Worm (Caenorhabditis elegans) whole organism, L2 larva: ENCODE measurements around the gene W07G4.1.

Experiments used
- C34F6.9 ChIP-seq: fragments of 150-350 bp; optimal IDR thresholded peaks from 2 replicates; lab custom pipeline; 2014; ENCODE audit warnings: missing biosample characterization, missing genetic modification characterization
- F13H6.1 ChIP-seq: sonication (generic microtip); optimal IDR thresholded peaks from 2 replicates; lab custom pipeline; 2016; ENCODE audit warnings: missing genetic modification characterization, missing compliant biosample characterization
- R02D3.7 ChIP-seq: fragments of 150-350 bp; optimal IDR thresholded peaks from 2 replicates; lab custom pipeline; 2014; ENCODE audit warnings: missing biosample characterization, missing genetic modification characterization
- ZK546.5 ChIP-seq: sonication (generic microtip); optimal IDR thresholded peaks from 2 replicates; lab custom pipeline; 2017; ENCODE audit warnings: missing biosample characterization, missing genetic modification characterization
- alr-1 ChIP-seq: fragments of 150-350 bp; optimal IDR thresholded peaks from 2 replicates; lab custom pipeline; 2014; ENCODE audit warnings: missing biosample characterization, missing genetic modification characterization
- aly-2 ChIP-seq: fragments of 150-350 bp; optimal IDR thresholded peaks from 2 replicates; lab custom pipeline; 2014; ENCODE audit warnings: missing biosample characterization, missing genetic modification characterization
- ama-1 ChIP-seq: fragments of 150-350 bp; optimal IDR thresholded peaks from 2 replicates; lab custom pipeline; 2018; ENCODE audit warnings: inconsistent platforms
- blmp-1 ChIP-seq: sonication (generic microtip); optimal IDR thresholded peaks from 2 replicates; lab custom pipeline; 2017; ENCODE audit warnings: missing genetic modification characterization, mild to moderate bottlenecking, missing compliant biosample characterization, antibody characterized with exemption, moderate library complexity; ENCODE audit not compliant: insufficient read depth
- ceh-16 ChIP-seq: fragments of 150-350 bp; optimal IDR thresholded peaks from 2 replicates; lab custom pipeline; 2014; ENCODE audit warnings: missing biosample characterization, missing genetic modification characterization
- crh-2 ChIP-seq: sonication (generic microtip); optimal IDR thresholded peaks from 2 replicates; lab custom pipeline; 2017; ENCODE audit warnings: missing biosample characterization, missing genetic modification characterization
- dmd-4 ChIP-seq: sonication (generic microtip); optimal IDR thresholded peaks from 2 replicates; lab custom pipeline; 2017; ENCODE audit warnings: missing biosample characterization, missing genetic modification characterization
- egl-27 ChIP-seq: sonication (generic microtip); optimal IDR thresholded peaks from 3 replicates; lab custom pipeline; 2017; ENCODE audit warnings: missing biosample characterization, missing genetic modification reagents, missing genetic modification characterization
- elt-1 ChIP-seq: fragments of 150-350 bp; optimal IDR thresholded peaks from 2 replicates; lab custom pipeline; 2014; ENCODE audit warnings: missing biosample characterization, missing genetic modification characterization
- elt-3 ChIP-seq: sonication (generic microtip); optimal IDR thresholded peaks from 2 replicates; lab custom pipeline; 2017; ENCODE audit warnings: missing biosample characterization, missing genetic modification characterization
- fos-1 ChIP-seq: fragments of 150-350 bp; optimal IDR thresholded peaks from 2 replicates; lab custom pipeline; 2014; ENCODE audit warnings: missing biosample characterization, missing genetic modification characterization
- gmeb-1 ChIP-seq: fragments of 150-350 bp; optimal IDR thresholded peaks from 2 replicates; lab custom pipeline; 2014; ENCODE audit warnings: missing biosample characterization, missing genetic modification characterization
- lin-11 ChIP-seq: fragments of 150-350 bp; sonication (generic microtip); optimal IDR thresholded peaks from 2 replicates; lab custom pipeline; 2014; ENCODE audit warnings: missing biosample characterization, missing genetic modification characterization, inconsistent platforms, mixed read lengths
- lin-13 ChIP-seq: fragments of 150-350 bp; optimal IDR thresholded peaks from 2 replicates; lab custom pipeline; 2014; ENCODE audit warnings: missing biosample characterization, missing genetic modification reagents, missing genetic modification characterization
- lin-39 ChIP-seq: fragments of 150-350 bp; optimal IDR thresholded peaks from 2 replicates; lab custom pipeline; 2014; ENCODE audit warnings: missing biosample characterization, missing genetic modification reagents, missing genetic modification characterization
- lsy-2 ChIP-seq, 2 experiments: fragments of 150-350 bp in 1 of 2; sonication (generic microtip) in 1 of 2; optimal IDR thresholded peaks; 2 replicates each; lab custom pipeline; 2014 to 2017; ENCODE audit warnings: missing biosample characterization in 2 of 2, missing genetic modification characterization in 2 of 2
- mab-5 ChIP-seq: fragments of 150-350 bp; optimal IDR thresholded peaks from 2 replicates; lab custom pipeline; 2014; ENCODE audit warnings: missing biosample characterization, missing genetic modification characterization
- mdl-1 ChIP-seq, 2 experiments: fragments of 150-350 bp in 1 of 2; sonication (generic microtip) in 1 of 2; optimal IDR thresholded peaks; 2 replicates each; lab custom pipeline; 2017; ENCODE audit warnings: missing biosample characterization in 2 of 2, missing genetic modification characterization in 2 of 2
- nhr-10 ChIP-seq: sonication (generic microtip); optimal IDR thresholded peaks from 2 replicates; lab custom pipeline; 2017; ENCODE audit warnings: missing biosample characterization, missing genetic modification characterization
- nhr-11 ChIP-seq: fragments of 150-350 bp; optimal IDR thresholded peaks from 2 replicates; lab custom pipeline; 2014; ENCODE audit warnings: missing biosample characterization, missing genetic modification characterization
- nhr-12 ChIP-seq: fragments of 150-350 bp; optimal IDR thresholded peaks from 2 replicates; lab custom pipeline; 2014; ENCODE audit warnings: missing biosample characterization, missing genetic modification characterization
- nhr-129 ChIP-seq: fragments of 150-350 bp; optimal IDR thresholded peaks from 2 replicates; lab custom pipeline; 2014; ENCODE audit warnings: missing biosample characterization, missing genetic modification characterization
- nhr-21 ChIP-seq: fragments of 150-350 bp; optimal IDR thresholded peaks from 2 replicates; lab custom pipeline; 2014; ENCODE audit warnings: missing biosample characterization, missing genetic modification characterization
- nhr-23 ChIP-seq: fragments of 150-350 bp; optimal IDR thresholded peaks from 2 replicates; lab custom pipeline; 2014; ENCODE audit warnings: missing biosample characterization, missing genetic modification reagents, missing genetic modification characterization
- nhr-237 ChIP-seq: fragments of 150-350 bp; optimal IDR thresholded peaks from 2 replicates; lab custom pipeline; 2014; ENCODE audit warnings: missing biosample characterization, missing genetic modification characterization
- nhr-25 ChIP-seq: fragments of 150-350 bp; sonication (generic microtip); optimal IDR thresholded peaks from 3 replicates; lab custom pipeline; 2014; ENCODE audit warnings: missing biosample characterization, missing genetic modification characterization
- nhr-6 ChIP-seq: fragments of 150-350 bp; optimal IDR thresholded peaks from 2 replicates; lab custom pipeline; 2014; ENCODE audit warnings: missing biosample characterization, missing genetic modification characterization
- nhr-77 ChIP-seq: fragments of 150-350 bp; optimal IDR thresholded peaks from 2 replicates; lab custom pipeline; 2014; ENCODE audit warnings: missing biosample characterization, missing genetic modification characterization
- peb-1 ChIP-seq: fragments of 150-350 bp; optimal IDR thresholded peaks from 2 replicates; lab custom pipeline; 2014; ENCODE audit warnings: missing biosample characterization, missing genetic modification characterization
- sem-4 ChIP-seq: fragments of 150-350 bp; optimal IDR thresholded peaks from 2 replicates; lab custom pipeline; 2014; ENCODE audit warnings: missing biosample characterization, missing genetic modification reagents, missing genetic modification characterization
- sma-3 ChIP-seq: sonication (generic microtip); optimal IDR thresholded peaks from 2 replicates; lab custom pipeline; 2016; ENCODE audit warnings: missing genetic modification reagents, missing genetic modification characterization, missing compliant biosample characterization
- sma-9 ChIP-seq, 2 experiments: fragments of 150-350 bp in 1 of 2; sonication (generic microtip) in 1 of 2; optimal IDR thresholded peaks; 2 replicates each; lab custom pipeline; 2014 to 2016; ENCODE audit warnings: missing genetic modification characterization in 2 of 2, mild to moderate bottlenecking in 1 of 2, missing biosample characterization in 1 of 2, missing compliant biosample characterization in 1 of 2, missing genetic modification reagents in 1 of 2, moderate library complexity in 1 of 2
- snpc-4 ChIP-seq: fragments of 150-350 bp; optimal IDR thresholded peaks from 2 replicates; lab custom pipeline; 2014; ENCODE audit warnings: missing biosample characterization, missing genetic modification characterization
- unc-39 ChIP-seq: fragments of 150-350 bp; optimal IDR thresholded peaks from 2 replicates; lab custom pipeline; 2014; ENCODE audit warnings: missing biosample characterization, missing genetic modification characterization
- unc-55 ChIP-seq: fragments of 150-350 bp; sonication (generic microtip); optimal IDR thresholded peaks from 3 replicates; lab custom pipeline; 2014; ENCODE audit warnings: missing biosample characterization, missing genetic modification reagents, missing genetic modification characterization
- unc-62 ChIP-seq: fragments of 150-350 bp; optimal IDR thresholded peaks from 2 replicates; lab custom pipeline; 2014; ENCODE audit warnings: missing biosample characterization, missing genetic modification reagents, missing genetic modification characterization
- zag-1 ChIP-seq: fragments of 150-350 bp; optimal IDR thresholded peaks from 2 replicates; lab custom pipeline; 2014; ENCODE audit warnings: missing biosample characterization, missing genetic modification characterization
- ztf-11 ChIP-seq: sonication (generic microtip); optimal IDR thresholded peaks from 2 replicates; lab custom pipeline; 2017; ENCODE audit warnings: missing biosample characterization, missing genetic modification characterization
- ztf-4 ChIP-seq: fragments of 150-350 bp; optimal IDR thresholded peaks from 2 replicates; lab custom pipeline; 2014; ENCODE audit warnings: missing biosample characterization, missing genetic modification characterization

W07G4.1 gene

ce11 chrV:13028871-13029270, 4.5 kb upstream of the W07G4.1 start:
- TF ChIP-seq nhr-129 = no peak
- no peak for TF ChIP-seq gmeb-1 (tag; lab: Kevin White, UChicago)
- TF ChIP-seq R02D3.7 (tag; lab: Kevin White, UChicago) = no peak
- no peak for TF ChIP-seq sem-4 (tag; lab: Kevin White, UChicago)
- no peak for TF ChIP-seq alr-1 (tag; lab: Kevin White, UChicago)
- no peak for TF ChIP-seq nhr-23 (tag; lab: Kevin White, UChicago)
- TF ChIP-seq ztf-4 (tag; lab: Kevin White, UChicago) = no peak
- TF ChIP-seq lsy-2 (tag; optimal IDR thresholded peaks at IDR 0.05; lab: Kevin White, UChicago) = no peak
- no peak for TF ChIP-seq blmp-1 (tag; lab: Kevin White, UChicago)
- no peak for TF ChIP-seq egl-27 (tag; lab: Kevin White, UChicago)
- no peak for TF ChIP-seq mab-5
- no peak for TF ChIP-seq elt-3 (tag; lab: Kevin White, UChicago)
- TF ChIP-seq snpc-4 (tag; lab: Kevin White, UChicago) = no peak
- TF ChIP-seq unc-39 = no peak
- TF ChIP-seq nhr-12 (tag; lab: Kevin White, UChicago) = no peak

- TF ChIP-seq nhr-25 (tag; lab: Kevin White, UChicago) = no peak
- no peak for TF ChIP-seq egl-27 (tag; lab: Kevin White, UChicago)
- TF ChIP-seq nhr-21 (tag; lab: Kevin White, UChicago) = no peak
- TF ChIP-seq unc-62 (GFP tag; lab: Kevin White, UChicago) = no peak
- TF ChIP-seq fos-1 (tag; lab: Kevin White, UChicago) = no peak
Observed at ce11 chrV:13034604-13035003, 1.3 kb downstream of the W07G4.1 start, which contains the start of gene W07G4.7. TSS of gene W07G4.7 (minus strand) at chrV:13034704.

- TF ChIP-seq nhr-10 (tag; lab: Kevin White, UChicago) (no peak), ztf-11 (tag; lab: Kevin White, UChicago) (no peak), mab-5 (no peak), unc-55 (GFP tag; lab: Kevin White, UChicago) (no peak), peb-1 (tag; lab: Kevin White, UChicago) (no peak), F13H6.1 (tag; lab: Kevin White, UChicago) (no peak), crh-2 (tag; lab: Kevin White, UChicago) (no peak), blmp-1 (tag; lab: Kevin White, UChicago) (no peak), ama-1 (no peak), ceh-16 (tag; lab: Kevin White, UChicago) (no peak), nhr-6 (tag; lab: Kevin White, UChicago) (no peak), ZK546.5 (no peak), snpc-4 (tag; lab: Kevin White, UChicago) (no peak)
Observed at ce11 chrV:13036466-13036865, 3.1 kb downstream of the W07G4.1 start, which contains the start of gene W07G4.2. TSS of gene W07G4.2 (minus strand) at chrV:13036566.

- peak; percentile 85 for TF ChIP-seq lin-13 (GFP tag; lab: Kevin White, UChicago)
- no peak for TF ChIP-seq alr-1 (tag; lab: Kevin White, UChicago)
- TF ChIP-seq nhr-237 (tag; lab: Kevin White, UChicago) = no peak
- no peak for TF ChIP-seq nhr-77 (tag; lab: Kevin White, UChicago)
- TF ChIP-seq snpc-4 (tag; lab: Kevin White, UChicago) = peak; percentile 17
- peak; percentile 83 for TF ChIP-seq F13H6.1 (tag; lab: Kevin White, UChicago)
- no peak for TF ChIP-seq lin-39
- no peak for TF ChIP-seq lin-11 (tag; lab: Kevin White, UChicago)
- TF ChIP-seq nhr-23 (tag; lab: Kevin White, UChicago) = no peak
- no peak for TF ChIP-seq aly-2 (tag; lab: Kevin White, UChicago)
- no peak for TF ChIP-seq ceh-16 (tag; lab: Kevin White, UChicago)
- TF ChIP-seq ama-1 = no peak
- peak; percentile 59 for TF ChIP-seq blmp-1 (tag; lab: Kevin White, UChicago)
- no peak for TF ChIP-seq nhr-10 (tag; lab: Kevin White, UChicago)
- TF ChIP-seq unc-39 = no peak
- TF ChIP-seq sma-9 (GFP tag; optimal IDR thresholded peaks at IDR 0.05; lab: Kevin White, UChicago) = peak; percentile 92
- TF ChIP-seq sma-9 (tag; optimal IDR thresholded peaks at IDR 0.05; lab: Kevin White, UChicago) = no peak
- TF ChIP-seq dmd-4 = peak; percentile 3
- peak; percentile 74 for TF ChIP-seq unc-55 (GFP tag; lab: Kevin White, UChicago)
- TF ChIP-seq elt-1 (tag; lab: Kevin White, UChicago) = no peak
- no peak for TF ChIP-seq R02D3.7 (tag; lab: Kevin White, UChicago)
- TF ChIP-seq nhr-129 = peak; percentile 81
- TF ChIP-seq ZK546.5 = no peak
- no peak for TF ChIP-seq peb-1 (tag; lab: Kevin White, UChicago)
- TF ChIP-seq nhr-12 (tag; lab: Kevin White, UChicago) = no peak
- TF ChIP-seq mdl-1 (tag; optimal IDR thresholded peaks at IDR 0.05; lab: Kevin White, UChicago) = peak in 1 of 2 experiments; percentile 14
- no peak for TF ChIP-seq nhr-11 (tag; lab: Kevin White, UChicago)
- peak; percentile 87 for TF ChIP-seq sma-3
- TF ChIP-seq zag-1 (tag; lab: Kevin White, UChicago) = no peak
- TF ChIP-seq nhr-6 (tag; lab: Kevin White, UChicago) = no peak
- TF ChIP-seq ztf-11 (tag; lab: Kevin White, UChicago) = no peak
- peak; percentile 31 for TF ChIP-seq ztf-4 (tag; lab: Kevin White, UChicago)
- TF ChIP-seq nhr-21 (tag; lab: Kevin White, UChicago) = peak; percentile 80
- TF ChIP-seq C34F6.9 (tag; lab: Kevin White, UChicago) = peak; percentile 71
- TF ChIP-seq elt-3 (tag; lab: Kevin White, UChicago) = no peak
- TF ChIP-seq egl-27 (tag; lab: Kevin White, UChicago) = no peak
- TF ChIP-seq sem-4 (tag; lab: Kevin White, UChicago) = peak; percentile 83
- TF ChIP-seq lsy-2 (tag; optimal IDR thresholded peaks at IDR 0.05; lab: Kevin White, UChicago) = peak; percentile 69 to 89
- peak; percentile 78 for TF ChIP-seq mab-5
Observed at ce11 chrV:13041666-13042065, 8.3 kb downstream of the W07G4.1 start, which contains the start of gene scyl-1. TSS of gene scyl-1 (minus strand) at chrV:13041721.
